Fruit fly (Drosophila melanogaster) whole organism, embryonic: Measurements from ENCODE around the gene rt.

Source experiments
- Bteb2 ChIP-seq: fragments of 200-800 bp; sonication (Bioruptor generic); optimal IDR thresholded peaks from 2 replicates; lab custom pipeline; 2016; ENCODE audit warnings: missing biosample characterization, missing genetic modification characterization
- CG10209 ChIP-seq: fragments of 200-800 bp; sonication (Bioruptor generic); optimal IDR thresholded peaks from 3 replicates; lab custom pipeline; 2017; ENCODE audit warnings: missing biosample characterization, mild to moderate bottlenecking, missing genetic modification characterization, missing genetic modification reagents
- CG11085 ChIP-seq: fragments of 200-800 bp; sonication (Bioruptor generic); IDR thresholded peaks from 2 replicates; pipeline ENCODE4 v1.3.6; 2022; ENCODE audit warnings: missing biosample characterization, missing genetic modification characterization
- CG12071 ChIP-seq: fragments of 200-800 bp; sonication (Bioruptor generic); optimal IDR thresholded peaks from 3 replicates; lab custom pipeline; 2018; ENCODE audit warnings: missing biosample characterization, mild to moderate bottlenecking, missing genetic modification characterization
- CG12744 ChIP-seq: fragments of 200-800 bp; sonication (Bioruptor generic); optimal IDR thresholded peaks from 2 replicates; lab custom pipeline; 2016; ENCODE audit warnings: missing biosample characterization, missing genetic modification characterization
- CG13894 ChIP-seq: fragments of 200-800 bp; sonication (Bioruptor generic); optimal IDR thresholded peaks from 3 replicates; lab custom pipeline; 2018; ENCODE audit warnings: missing biosample characterization, mild to moderate bottlenecking, missing genetic modification characterization, moderate library complexity
- CG15514 ChIP-seq: fragments of 200-800 bp; sonication (Bioruptor generic); optimal IDR thresholded peaks from 3 replicates; lab custom pipeline; 2017; ENCODE audit warnings: missing biosample characterization, missing genetic modification characterization, mild to moderate bottlenecking, moderate library complexity, missing genetic modification reagents
- CG16779 ChIP-seq: fragments of 200-800 bp; sonication (Bioruptor generic); IDR thresholded peaks from 2 replicates; pipeline ENCODE4 v1.3.6; 2022; ENCODE audit warnings: missing biosample characterization, missing genetic modification characterization
- CG18262 ChIP-seq: fragments of 200-800 bp; optimal IDR thresholded peaks from 3 replicates; lab custom pipeline; 2019; ENCODE audit warnings: missing biosample characterization, mild to moderate bottlenecking, missing genetic modification characterization, moderate library complexity
- CG2199 ChIP-seq: fragments of 200-800 bp; sonication (Bioruptor generic); IDR thresholded peaks from 3 replicates; pipeline ENCODE4 v1.3.6; 2022; ENCODE audit warnings: missing biosample characterization, missing genetic modification characterization
- CG2202 ChIP-seq: fragments of 200-800 bp; sonication (Bioruptor generic); optimal IDR thresholded peaks from 2 replicates; lab custom pipeline; 2018; ENCODE audit warnings: missing biosample characterization, mild to moderate bottlenecking, missing genetic modification characterization
- CG30431 ChIP-seq: fragments of 200-800 bp; sonication (Bioruptor generic); optimal IDR thresholded peaks from 2 replicates; lab custom pipeline; 2017; ENCODE audit warnings: missing biosample characterization, missing genetic modification characterization
- CG31441 ChIP-seq: fragments of 200-800 bp; sonication (Bioruptor generic); IDR thresholded peaks from 2 replicates; pipeline ENCODE4 v1.3.6; 2022; ENCODE audit warnings: missing biosample characterization, missing genetic modification characterization
- CG4730 ChIP-seq: fragments of 200-800 bp; sonication (Bioruptor generic); IDR thresholded peaks from 2 replicates; pipeline ENCODE4 v1.3.6; 2022; ENCODE audit warnings: missing biosample characterization, missing genetic modification characterization
- CG8388 ChIP-seq: fragments of 200-800 bp; sonication (Bioruptor generic); optimal IDR thresholded peaks from 2 replicates; lab custom pipeline; 2019; ENCODE audit warnings: missing biosample characterization, mild to moderate bottlenecking, missing genetic modification characterization, moderate library complexity
- CG8765 ChIP-seq: fragments of 200-800 bp; sonication (Bioruptor generic); IDR thresholded peaks from 2 replicates; pipeline ENCODE4 v1.3.6; 2022; ENCODE audit warnings: missing biosample characterization, missing genetic modification characterization
- CG9215 ChIP-seq: fragments of 200-800 bp; sonication (Bioruptor generic); IDR thresholded peaks from 2 replicates; pipeline ENCODE4 v1.3.6; 2022; ENCODE audit warnings: missing biosample characterization, missing genetic modification characterization
- Dip3 ChIP-seq: fragments of 200-800 bp; sonication (Bioruptor generic); optimal IDR thresholded peaks from 3 replicates; lab custom pipeline; 2016; ENCODE audit warnings: missing biosample characterization, missing genetic modification characterization
- Doc2 ChIP-seq: fragments of 200-800 bp; sonication (Bioruptor generic); IDR thresholded peaks from 2 replicates; pipeline ENCODE4 v1.3.6; 2022; ENCODE audit warnings: missing biosample characterization, missing genetic modification characterization
- ERR ChIP-seq: fragments of 200-800 bp; sonication (Bioruptor generic); optimal IDR thresholded peaks from 2 replicates; lab custom pipeline; 2016; ENCODE audit warnings: missing biosample characterization, missing genetic modification characterization
- Elba2 ChIP-seq: fragments of 200-800 bp; sonication (Bioruptor generic); optimal IDR thresholded peaks from 3 replicates; lab custom pipeline; 2016; ENCODE audit warnings: missing biosample characterization, missing genetic modification characterization
- MTF-1 ChIP-seq: fragments of 200-800 bp; sonication (Bioruptor generic); optimal IDR thresholded peaks from 2 replicates; lab custom pipeline; 2018; ENCODE audit warnings: missing biosample characterization, mild to moderate bottlenecking, missing genetic modification characterization, borderline replicate concordance
- Myb ChIP-seq: fragments of 200-800 bp; sonication (Bioruptor generic); optimal IDR thresholded peaks from 2 replicates; lab custom pipeline; 2016; ENCODE audit warnings: missing biosample characterization, missing genetic modification characterization
- NC2β ChIP-seq: fragments of 200-800 bp; sonication (Bioruptor generic); optimal IDR thresholded peaks from 2 replicates; lab custom pipeline; 2016; ENCODE audit warnings: missing biosample characterization, missing genetic modification characterization
- Optix ChIP-seq: fragments of 200-800 bp; sonication (Bioruptor generic); IDR thresholded peaks from 3 replicates; pipeline ENCODE4 v1.3.6; 2022; ENCODE audit warnings: missing biosample characterization, missing genetic modification characterization
- Ravus ChIP-seq: fragments of 200-800 bp; sonication (Bioruptor generic); IDR thresholded peaks from 2 replicates; pipeline ENCODE4 v1.3.6; 2022; ENCODE audit warnings: missing biosample characterization, missing genetic modification characterization
- Rfx ChIP-seq: fragments of 200-800 bp; sonication (Bioruptor generic); IDR thresholded peaks from 2 replicates; pipeline ENCODE4 v1.3.6; 2022; ENCODE audit warnings: missing biosample characterization, missing genetic modification characterization
- Ssrp ChIP-seq: fragments of 200-800 bp; sonication (Bioruptor generic); optimal IDR thresholded peaks from 2 replicates; lab custom pipeline; 2018; ENCODE audit warnings: missing biosample characterization, mild to moderate bottlenecking, missing genetic modification characterization, moderate library complexity
- Stat92E ChIP-seq, 3 experiments: fragments of >200 bp in 2 of 3; fragments of 200-800 bp in 1 of 3; sonication (Bioruptor generic) in 1 of 3; optimal IDR thresholded peaks; 2 replicates each; lab custom pipeline; 2017 to 2019; ENCODE audit warnings: missing biosample characterization in 3 of 3, missing genetic modification characterization in 3 of 3, mild to moderate bottlenecking in 1 of 3, moderate library complexity in 1 of 3
- TFAM ChIP-seq: fragments of 200-800 bp; sonication (Bioruptor generic); optimal IDR thresholded peaks from 2 replicates; lab custom pipeline; 2017; ENCODE audit warnings: missing biosample characterization, missing genetic modification characterization, inconsistent platforms
- Taf1 ChIP-seq: fragments of 200-800 bp; sonication (Bioruptor generic); IDR thresholded peaks from 2 replicates; pipeline ENCODE4 v1.3.6; 2022; ENCODE audit warnings: missing biosample characterization, missing genetic modification characterization
- Usf ChIP-seq: fragments of 200-800 bp; sonication (Bioruptor generic); optimal IDR thresholded peaks from 2 replicates; lab custom pipeline; 2017; ENCODE audit warnings: missing genotype, missing biosample characterization, missing genetic modification characterization
- chm ChIP-seq: fragments of 200-800 bp; sonication (Bioruptor generic); IDR thresholded peaks from 2 replicates; pipeline ENCODE4 v1.3.6; 2022; ENCODE audit warnings: missing biosample characterization, missing genetic modification characterization
- crol ChIP-seq: fragments of 200-800 bp; sonication (Bioruptor generic); IDR thresholded peaks from 2 replicates; pipeline ENCODE4 v1.3.6; 2022; ENCODE audit warnings: missing biosample characterization, missing genetic modification characterization
- emc ChIP-seq: fragments of 200-800 bp; sonication (Bioruptor generic); optimal IDR thresholded peaks from 2 replicates; lab custom pipeline; 2016; ENCODE audit warnings: missing biosample characterization, missing genetic modification characterization
- fd96Cb ChIP-seq: fragments of 200-800 bp; sonication (Bioruptor generic); optimal IDR thresholded peaks from 2 replicates; lab custom pipeline; 2018; ENCODE audit warnings: missing biosample characterization, mild to moderate bottlenecking, missing genetic modification characterization, moderate library complexity
- gro ChIP-seq: fragments of 200-800 bp; sonication (Bioruptor generic); optimal IDR thresholded peaks from 2 replicates; lab custom pipeline; 2016; ENCODE audit warnings: missing biosample characterization, missing genetic modification characterization
- lov ChIP-seq, 2 experiments: fragments of 200-800 bp in 1 of 2; fragments of >200 bp in 1 of 2; sonication (Bioruptor generic) in 1 of 2; IDR thresholded peaks in 1 of 2; optimal IDR thresholded peaks in 1 of 2; 2 replicates in 1 of 2; 3 replicates in 1 of 2; pipeline versions ENCODE4 v1.3.6 to Lab custom; 2017 to 2022; ENCODE audit warnings: missing biosample characterization in 1 of 2, missing genetic modification characterization in 1 of 2
- nmo ChIP-seq: fragments of 200-800 bp; sonication (Bioruptor generic); optimal IDR thresholded peaks from 2 replicates; lab custom pipeline; 2018; ENCODE audit warnings: missing biosample characterization, mild to moderate bottlenecking, missing genetic modification characterization, moderate library complexity
- onecut ChIP-seq: fragments of 200-800 bp; sonication (Bioruptor generic); IDR thresholded peaks from 2 replicates; pipeline ENCODE4 v1.3.6; 2022; ENCODE audit warnings: missing biosample characterization, missing genetic modification characterization
- pho ChIP-seq: fragments of 200-800 bp; sonication (Bioruptor generic); optimal IDR thresholded peaks from 2 replicates; lab custom pipeline; 2016; ENCODE audit warnings: missing biosample characterization, missing genetic modification characterization
- row ChIP-seq: fragments of 200-800 bp; sonication (Bioruptor generic); IDR thresholded peaks from 3 replicates; pipeline ENCODE4 v1.3.6; 2022; ENCODE audit warnings: missing biosample characterization, missing genetic modification characterization
- scrt ChIP-seq: fragments of 200-800 bp; sonication (Bioruptor generic); optimal IDR thresholded peaks from 2 replicates; lab custom pipeline; 2018; ENCODE audit warnings: missing biosample characterization, mild to moderate bottlenecking, missing genetic modification characterization, moderate library complexity
- seq ChIP-seq: fragments of 200-800 bp; sonication (Bioruptor generic); IDR thresholded peaks from 2 replicates; pipeline ENCODE4 v1.3.6; 2022; ENCODE audit warnings: missing biosample characterization, missing genetic modification characterization
- slou ChIP-seq: fragments of 200-800 bp; sonication (Bioruptor generic); optimal IDR thresholded peaks from 3 replicates; lab custom pipeline; 2016; ENCODE audit warnings: missing biosample characterization, missing genetic modification characterization
- sqz ChIP-seq: fragments of 200-800 bp; sonication (Bioruptor generic); optimal IDR thresholded peaks from 3 replicates; lab custom pipeline; 2018; ENCODE audit warnings: missing biosample characterization, mild to moderate bottlenecking, missing genetic modification characterization
- ssp ChIP-seq: fragments of 200-800 bp; sonication (Bioruptor generic); IDR thresholded peaks from 2 replicates; pipeline ENCODE4 v1.3.6; 2022; ENCODE audit warnings: missing biosample characterization, missing genetic modification characterization
- stwl ChIP-seq: fragments of 200-800 bp; sonication (Bioruptor generic); optimal IDR thresholded peaks from 3 replicates; lab custom pipeline; 2018; ENCODE audit warnings: missing biosample characterization, mild to moderate bottlenecking, missing genetic modification characterization, moderate library complexity
- trem ChIP-seq: fragments of 200-800 bp; optimal IDR thresholded peaks from 3 replicates; lab custom pipeline; 2019; ENCODE audit warnings: missing biosample characterization, mild to moderate bottlenecking, missing genetic modification characterization, moderate library complexity
- vfl ChIP-seq: fragments of 200-800 bp; sonication (Bioruptor generic); optimal IDR thresholded peaks from 2 replicates; lab custom pipeline; 2016; ENCODE audit warnings: missing biosample characterization, missing genetic modification characterization
- zen ChIP-seq: fragments of 200-800 bp; sonication (Bioruptor generic); optimal IDR thresholded peaks from 3 replicates; lab custom pipeline; 2018; ENCODE audit warnings: missing biosample characterization, mild to moderate bottlenecking, missing genetic modification characterization, moderate library complexity

Gene rt

DNA sequence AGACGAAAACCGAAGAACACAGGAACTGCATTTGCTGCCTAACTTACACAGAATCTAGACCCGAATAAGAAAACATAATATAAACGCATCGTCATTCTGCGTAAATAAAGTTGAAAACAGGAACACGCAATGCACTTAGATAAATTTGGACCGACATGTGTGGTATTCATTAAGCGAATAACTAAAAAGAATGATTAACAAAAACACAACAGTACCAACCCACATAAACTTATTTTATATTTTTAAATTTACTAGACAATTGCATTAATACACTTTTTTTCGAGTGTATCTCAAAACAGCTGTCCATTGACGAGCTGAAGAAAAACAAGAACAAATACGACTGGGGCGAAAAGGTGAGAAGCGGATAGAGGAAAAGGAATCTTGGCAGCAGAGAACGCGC lies 33.2 kb downstream of the rt start (continued):
- no peak for TF ChIP-seq emc (GFP tag; lab: Kevin White, UChicago)
- no peak for TF ChIP-seq Dip3 (GFP tag; lab: Kevin White, UChicago)
- 0 out of 2 replicates have a peak, but pooled peaks have one; percentile 22 for TF ChIP-seq CG11085 (GFP tag; lab: Robert Waterston, UW)
- TF ChIP-seq sqz (GFP tag; lab: Kevin White, UChicago), result peak; percentile 69
- peak; percentile 51 for TF ChIP-seq Bteb2 (GFP tag; lab: Kevin White, UChicago)
- peak; percentile 83 for TF ChIP-seq MTF-1 (GFP tag; lab: Kevin White, UChicago)
- TF ChIP-seq pho (GFP tag; lab: Kevin White, UChicago), result no peak
- TF ChIP-seq CG12744, result peak; percentile 55
- peak in 1 of 3 experiments; percentile 94 for TF ChIP-seq Stat92E (GFP tag; optimal IDR thresholded peaks at IDR 0.05; lab: Kevin White, UChicago)
- no peak for TF ChIP-seq ERR (GFP tag; lab: Kevin White, UChicago)
- TF ChIP-seq CG16779 (GFP tag; lab: Robert Waterston, UW), result no peak
- TF ChIP-seq trem (tag; lab: Kevin White, UChicago), result peak; percentile 93
- peak; percentile 29 for TF ChIP-seq CG12071 (GFP tag; lab: Kevin White, UChicago)
- TF ChIP-seq CG2202 (tag; lab: Kevin White, UChicago), result peak; percentile 93
- peak; percentile 74 for TF ChIP-seq stwl
- TF ChIP-seq zen (tag; lab: Kevin White, UChicago), result peak; percentile 95
- peak; percentile 59 for TF ChIP-seq Elba2 (GFP tag; lab: Kevin White, UChicago)
- TF ChIP-seq nmo, result peak; percentile 89
- TF ChIP-seq fd96Cb (tag; lab: Kevin White, UChicago), result peak; percentile 91
- peak; percentile 96 for TF ChIP-seq CG18262 (tag; lab: Kevin White, UChicago)
- TF ChIP-seq TFAM (GFP tag; lab: Kevin White, UChicago), result peak; percentile 46
- peak; percentile 88 for TF ChIP-seq CG8765
- TF ChIP-seq slou (GFP tag; lab: Kevin White, UChicago), result peak; percentile 27
- TF ChIP-seq Usf (GFP tag; lab: Kevin White, UChicago), result peak; percentile 70
- TF ChIP-seq CG13894 (tag; lab: Kevin White, UChicago), result no peak
- TF ChIP-seq Doc2, result no peak
- peak; percentile 88 for TF ChIP-seq NC2β (GFP tag; lab: Kevin White, UChicago)
- peak; percentile 62 for TF ChIP-seq ssp (GFP tag; lab: Robert Waterston, UW)
- TF ChIP-seq CG9215 (GFP tag; lab: Robert Waterston, UW), result peak; percentile 47; the same call in 1 of the 2 replicates
- peak; percentile 61 for TF ChIP-seq CG4730
- TF ChIP-seq scrt (GFP tag; lab: Kevin White, UChicago), result peak; percentile 50
- TF ChIP-seq gro (GFP tag; lab: Kevin White, UChicago), result no peak
- no peak for TF ChIP-seq crol (GFP tag; lab: Robert Waterston, UW)
- no peak for TF ChIP-seq lov (optimal IDR thresholded peaks at IDR 0.05; lab: Kevin White, UChicago)
- TF ChIP-seq lov (GFP tag; IDR thresholded peaks at IDR 0.05; lab: Robert Waterston, UW), result peak; percentile 92
- TF ChIP-seq CG30431, result peak; percentile 80
- TF ChIP-seq Optix (GFP tag; lab: Robert Waterston, UW), result peak; percentile 53; the same call in 2 of the 3 replicates
- peak; percentile 33 for TF ChIP-seq vfl (GFP tag; lab: Kevin White, UChicago)
- TF ChIP-seq CG2199 (GFP tag; lab: Robert Waterston, UW), result no peak
- peak; percentile 88 for TF ChIP-seq Ssrp
- TF ChIP-seq row (GFP tag; lab: Robert Waterston, UW), result peak; percentile 79
- peak; percentile 57 for TF ChIP-seq CG8388 (GFP tag; lab: Kevin White, UChicago)
- peak; percentile 33 for TF ChIP-seq CG15514 (GFP tag; lab: Kevin White, UChicago)
- peak; percentile 79 for TF ChIP-seq onecut (GFP tag; lab: Robert Waterston, UW)
- peak; percentile 32 for TF ChIP-seq Myb
- TF ChIP-seq Ravus (GFP tag; lab: Robert Waterston, UW), result no peak; the same call in 1 of the 2 replicates
- peak; percentile 51; the same call in 1 of the 2 replicates for TF ChIP-seq seq (GFP tag; lab: Robert Waterston, UW)
- peak; percentile 82 for TF ChIP-seq CG10209
- peak; percentile 43; the same call in 1 of the 2 replicates for TF ChIP-seq Rfx (GFP tag; lab: Robert Waterston, UW)
- TF ChIP-seq Taf1 (GFP tag; lab: Robert Waterston, UW), result no peak
- peak; percentile 82; the same call in 1 of the 2 replicates for TF ChIP-seq chm (GFP tag; lab: Robert Waterston, UW)
- peak; percentile 97 for TF ChIP-seq CG31441 (GFP tag; lab: Robert Waterston, UW)
